Worm (Caenorhabditis elegans) whole organism, midembryonic: Measurements from ENCODE around the gene W10D9.3.

Source experiments
- T22C8.4 ChIP-seq: fragments of 200-800 bp; sonication (Bioruptor generic); IDR thresholded peaks from 2 replicates; pipeline ENCODE4 v1.3.6; 2022; ENCODE audit warnings: missing genetic modification characterization, missing compliant biosample characterization
- cog-1 ChIP-seq: sonication (generic microtip); optimal IDR thresholded peaks from 2 replicates; lab custom pipeline; 2016; ENCODE audit warnings: missing genetic modification characterization, missing compliant biosample characterization
- flt-1 ChIP-seq: fragments of 200-800 bp; sonication (Bioruptor generic); IDR thresholded peaks from 2 replicates; pipeline ENCODE4 v1.3.6; 2022; ENCODE audit warnings: missing genetic modification characterization, missing compliant biosample characterization
- klf-2 ChIP-seq: fragments of 200-800 bp; sonication (Bioruptor generic); conservative IDR thresholded peaks from 2 replicates; pipeline ENCODE4 v1.3.6; 2022; ENCODE audit warnings: missing genetic modification reagents, missing genetic modification characterization, missing compliant biosample characterization
- med-1 ChIP-seq: sonication (generic microtip); optimal IDR thresholded peaks from 2 replicates; lab custom pipeline; 2017; ENCODE audit warnings: missing genetic modification characterization, mild to moderate bottlenecking, missing compliant biosample characterization, antibody characterized with exemption, missing genetic modification reagents; ENCODE audit not compliant: insufficient read depth
- ref-1 ChIP-seq: fragments of 200-800 bp; sonication (Bioruptor generic); conservative IDR thresholded peaks from 2 replicates; pipeline ENCODE4 v1.3.6; 2022; ENCODE audit warnings: missing genetic modification reagents, missing genetic modification characterization, missing compliant biosample characterization
- tab-1 ChIP-seq: fragments of 200-800 bp; sonication (Bioruptor generic); IDR thresholded peaks from 2 replicates; pipeline ENCODE4 v1.3.6; 2022; ENCODE audit warnings: missing genetic modification characterization, missing compliant biosample characterization
- ztf-23 ChIP-seq: fragments of 200-800 bp; sonication (Bioruptor generic); IDR thresholded peaks from 2 replicates; pipeline ENCODE4 v1.3.6; 2022; ENCODE audit warnings: missing genetic modification reagents, missing genetic modification characterization, missing compliant biosample characterization
- ztf-29 ChIP-seq: fragments of 200-800 bp; sonication (Bioruptor generic); IDR thresholded peaks from 2 replicates; pipeline ENCODE4 v1.3.6; 2022; ENCODE audit warnings: missing genetic modification reagents, missing genetic modification characterization, missing compliant biosample characterization

DNA sequence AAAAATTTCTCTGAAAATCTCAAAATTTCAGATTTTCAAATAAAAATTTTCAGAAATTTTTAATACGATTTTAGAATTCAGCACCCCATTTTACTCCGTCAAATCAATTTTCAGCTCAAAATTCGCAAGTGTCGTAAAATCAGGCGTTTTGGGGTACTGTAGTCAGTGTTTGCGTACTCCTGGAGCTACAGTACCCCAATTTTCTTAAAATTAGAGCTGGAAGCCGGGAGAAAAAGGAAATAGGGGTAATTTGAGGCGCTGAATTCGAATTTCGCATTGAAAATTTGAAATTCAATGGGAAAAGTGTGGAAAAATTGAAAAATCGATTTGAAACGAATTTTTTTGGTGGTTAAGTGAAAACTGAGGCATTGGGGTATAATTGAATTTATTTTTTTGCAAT lies 562 bp upstream of the W10D9.3 start:
- TF ChIP-seq cog-1 (tag; lab: Kevin White, UChicago): no peak
- no peak for TF ChIP-seq flt-1 (GFP tag; lab: Robert Waterston, UW)
- TF ChIP-seq ztf-29 (GFP tag; lab: Robert Waterston, UW): no peak
- TF ChIP-seq ztf-23 (GFP tag; lab: Robert Waterston, UW): no peak
- TF ChIP-seq klf-2 (GFP tag; lab: Robert Waterston, UW): no peak
- TF ChIP-seq tab-1: no peak
- no peak for TF ChIP-seq T22C8.4 (GFP tag; lab: Robert Waterston, UW)
- TF ChIP-seq ref-1 (GFP tag; lab: Robert Waterston, UW): no peak
- TF ChIP-seq med-1 (GFP tag; lab: Kevin White, UChicago): no peak
